Worm (Caenorhabditis elegans) whole organism, L1 larva: ENCODE measurements around the gene lec-5.

ENCODE experiments used
- F16B12.6 ChIP-seq: fragments of 150-350 bp; optimal IDR thresholded peaks from 2 replicates; lab custom pipeline; 2014; ENCODE audit warnings: missing biosample characterization, missing genetic modification characterization
- Y116A8C.19 ChIP-seq: sonication (generic microtip); optimal IDR thresholded peaks from 2 replicates; lab custom pipeline; 2016; ENCODE audit warnings: missing compliant biosample characterization, missing genetic modification characterization, borderline replicate concordance
- alr-1 ChIP-seq: fragments of 200-800 bp; sonication (Bioruptor generic); optimal IDR thresholded peaks from 2 replicates; lab custom pipeline; 2018; ENCODE audit warnings: borderline replicate concordance, mild to moderate bottlenecking, missing genetic modification characterization, missing compliant biosample characterization
- aly-2 ChIP-seq: fragments of 150-350 bp; optimal IDR thresholded peaks from 2 replicates; lab custom pipeline; 2014; ENCODE audit warnings: missing biosample characterization, missing genetic modification characterization
- ama-1 ChIP-seq: fragments of 150-350 bp; optimal IDR thresholded peaks from 2 replicates; lab custom pipeline; 2014
- blmp-1 ChIP-seq: fragments of 150-350 bp; optimal IDR thresholded peaks from 2 replicates; lab custom pipeline; 2014; ENCODE audit warnings: missing biosample characterization, missing genetic modification characterization
- ceh-63 ChIP-seq: fragments of 200-800 bp; sonication (Bioruptor generic); optimal IDR thresholded peaks from 2 replicates; lab custom pipeline; 2018; ENCODE audit warnings: mild to moderate bottlenecking, missing genetic modification characterization, missing compliant biosample characterization
- ceh-8 ChIP-seq: fragments of 200-800 bp; sonication (Bioruptor generic); optimal IDR thresholded peaks from 2 replicates; lab custom pipeline; 2018; ENCODE audit warnings: mild to moderate bottlenecking, missing genetic modification characterization, moderate library complexity, missing compliant biosample characterization
- ceh-82 ChIP-seq, 3 experiments: fragments of 150-350 bp in 1 of 3; sonication (generic microtip) in 2 of 3; optimal IDR thresholded peaks; 2 replicates each; lab custom pipeline; 2014 to 2017; ENCODE audit warnings: missing biosample characterization in 3 of 3, missing genetic modification characterization in 3 of 3
- ceh-90 ChIP-seq: sonication (generic microtip); optimal IDR thresholded peaks from 2 replicates; lab custom pipeline; 2016; ENCODE audit warnings: missing genetic modification characterization, missing compliant biosample characterization
- dpl-1 ChIP-seq, 3 experiments: fragments of 150-350 bp in 2 of 3; sonication (generic microtip) in 1 of 3; optimal IDR thresholded peaks; 2 replicates each; lab custom pipeline; 2014 to 2017; ENCODE audit warnings: missing biosample characterization in 3 of 3, missing genetic modification characterization in 3 of 3, missing genetic modification reagents in 3 of 3
- efl-3 ChIP-seq: fragments of 200-800 bp; sonication (Bioruptor generic); optimal IDR thresholded peaks from 2 replicates; lab custom pipeline; 2018; ENCODE audit warnings: mild to moderate bottlenecking, missing genetic modification characterization, missing compliant biosample characterization
- egl-13 ChIP-seq: sonication (generic microtip); optimal IDR thresholded peaks from 2 replicates; lab custom pipeline; 2016; ENCODE audit warnings: missing genotype, missing genetic modification reagents, missing genetic modification characterization, missing compliant biosample characterization
- egl-27 ChIP-seq, 2 experiments: fragments of 150-350 bp in 1 of 2; sonication (generic microtip); optimal IDR thresholded peaks; 3 replicates each; lab custom pipeline; 2017 to 2018; ENCODE audit warnings: missing biosample characterization in 2 of 2, missing genetic modification characterization in 2 of 2, missing genetic modification reagents in 2 of 2
- elt-3 ChIP-seq, 6 experiments: fragments of 150-350 bp in 1 of 6; sonication (generic microtip); optimal IDR thresholded peaks; 2 replicates each; lab custom pipeline; 2017 to 2018; ENCODE audit warnings: missing biosample characterization in 6 of 6, missing genetic modification characterization in 6 of 6, inconsistent platforms in 1 of 6
- ets-5 ChIP-seq: fragments of 200-800 bp; sonication (Bioruptor generic); IDR thresholded peaks from 2 replicates; pipeline ENCODE4 v1.3.6; 2022; ENCODE audit warnings: missing genetic modification characterization, missing compliant biosample characterization
- fkh-10 ChIP-seq: sonication (generic microtip); optimal IDR thresholded peaks from 2 replicates; lab custom pipeline; 2017; ENCODE audit warnings: missing biosample characterization, missing genetic modification reagents, missing genetic modification characterization
- fkh-8 ChIP-seq: sonication (generic microtip); optimal IDR thresholded peaks from 2 replicates; lab custom pipeline; 2016; ENCODE audit warnings: mild to moderate bottlenecking, missing genetic modification characterization, missing compliant biosample characterization
- fos-1 ChIP-seq: fragments of 150-350 bp; optimal IDR thresholded peaks from 2 replicates; lab custom pipeline; 2014; ENCODE audit warnings: missing biosample characterization, missing genetic modification characterization
- grh-1 ChIP-seq: fragments of 200-800 bp; sonication (Bioruptor generic); IDR thresholded peaks from 2 replicates; pipeline ENCODE4 v1.3.6; 2022; ENCODE audit warnings: missing genetic modification reagents, missing genetic modification characterization, missing compliant biosample characterization
- hlh-17 ChIP-seq: fragments of 200-800 bp; sonication (Bioruptor generic); optimal IDR thresholded peaks from 2 replicates; lab custom pipeline; 2018; ENCODE audit warnings: missing genetic modification characterization, mild to moderate bottlenecking, missing compliant biosample characterization, moderate library complexity, borderline replicate concordance
- hpl-2 ChIP-seq: fragments of 150-350 bp; optimal IDR thresholded peaks from 2 replicates; lab custom pipeline; 2014; ENCODE audit warnings: missing biosample characterization, missing genetic modification reagents, missing genetic modification characterization
- isw-1 ChIP-seq: fragments of 200-800 bp; sonication (Bioruptor generic); IDR thresholded peaks from 2 replicates; pipeline ENCODE4 v1.3.6; 2022; ENCODE audit warnings: missing genetic modification characterization, missing compliant biosample characterization
- jun-1 ChIP-seq: fragments of 150-350 bp; optimal IDR thresholded peaks from 2 replicates; lab custom pipeline; 2014; ENCODE audit warnings: missing biosample characterization, missing genetic modification reagents, missing genetic modification characterization
- lin-15B ChIP-seq: fragments of 150-350 bp; sonication (generic microtip); optimal IDR thresholded peaks from 3 replicates; lab custom pipeline; 2014; ENCODE audit warnings: missing biosample characterization, missing genetic modification characterization
- lin-35 ChIP-seq, 2 experiments: fragments of 150-350 bp; optimal IDR thresholded peaks; 2 replicates each; lab custom pipeline; 2014; ENCODE audit warnings: missing biosample characterization in 2 of 2, missing genetic modification characterization in 2 of 2, missing genetic modification reagents in 2 of 2
- lin-39 ChIP-seq: fragments of 150-350 bp; optimal IDR thresholded peaks from 2 replicates; lab custom pipeline; 2014; ENCODE audit warnings: missing biosample characterization, missing genetic modification reagents, missing genetic modification characterization
- lir-3 ChIP-seq: sonication (generic microtip); optimal IDR thresholded peaks from 2 replicates; lab custom pipeline; 2016; ENCODE audit warnings: mild to moderate bottlenecking, missing genetic modification characterization, moderate library complexity, missing compliant biosample characterization; ENCODE audit not compliant: poor library complexity
- mef-2 ChIP-seq: fragments of 150-350 bp; optimal IDR thresholded peaks from 2 replicates; lab custom pipeline; 2014; ENCODE audit warnings: missing biosample characterization, missing genetic modification characterization
- mep-1 ChIP-seq: fragments of 150-350 bp; optimal IDR thresholded peaks from 2 replicates; lab custom pipeline; 2014; ENCODE audit warnings: missing biosample characterization, missing genetic modification characterization
- nhr-12 ChIP-seq: sonication (generic microtip); optimal IDR thresholded peaks from 2 replicates; lab custom pipeline; 2017; ENCODE audit warnings: missing biosample characterization, missing genetic modification characterization
- nhr-19 ChIP-seq: fragments of 200-800 bp; sonication (Bioruptor generic); conservative IDR thresholded peaks from 2 replicates; pipeline ENCODE4 v1.3.6; 2022; ENCODE audit warnings: missing genetic modification characterization, missing compliant biosample characterization
- nhr-237 ChIP-seq: fragments of 150-350 bp; optimal IDR thresholded peaks from 2 replicates; lab custom pipeline; 2014; ENCODE audit warnings: missing biosample characterization, missing genetic modification characterization
- nhr-28 ChIP-seq: fragments of 150-350 bp; optimal IDR thresholded peaks from 2 replicates; lab custom pipeline; 2014; ENCODE audit warnings: missing biosample characterization, missing genetic modification characterization
- nhr-71 ChIP-seq: sonication (generic microtip); optimal IDR thresholded peaks from 2 replicates; lab custom pipeline; 2016; ENCODE audit warnings: mild to moderate bottlenecking, missing genetic modification characterization, moderate library complexity, missing compliant biosample characterization
- nhr-77 ChIP-seq: fragments of 150-350 bp; optimal IDR thresholded peaks from 2 replicates; lab custom pipeline; 2014; ENCODE audit warnings: missing biosample characterization, missing genetic modification characterization
- nhr-84 ChIP-seq: sonication (generic microtip); optimal IDR thresholded peaks from 2 replicates; lab custom pipeline; 2017; ENCODE audit warnings: missing biosample characterization, missing genetic modification characterization
- nhr-85 ChIP-seq: sonication (generic microtip); peaks from one replicate; lab custom pipeline; 2016; ENCODE audit warnings: missing genetic modification characterization, inconsistent platforms, missing compliant biosample characterization
- nhr-90 ChIP-seq: sonication (generic microtip); optimal IDR thresholded peaks from 2 replicates; lab custom pipeline; 2016; ENCODE audit warnings: mild to moderate bottlenecking, missing genetic modification characterization, missing compliant biosample characterization; ENCODE audit not compliant: poor library complexity
- pax-3 ChIP-seq: fragments of 200-800 bp; sonication (Bioruptor generic); optimal IDR thresholded peaks from 2 replicates; lab custom pipeline; 2018; ENCODE audit warnings: mild to moderate bottlenecking, missing genetic modification characterization, moderate library complexity, missing compliant biosample characterization
- pqm-1 ChIP-seq: sonication (generic microtip); optimal IDR thresholded peaks from 3 replicates; lab custom pipeline; 2017; ENCODE audit warnings: missing biosample characterization, missing genetic modification characterization
- rnt-1 ChIP-seq: sonication (generic microtip); optimal IDR thresholded peaks from 2 replicates; lab custom pipeline; 2016; ENCODE audit warnings: mild to moderate bottlenecking, missing genetic modification characterization, moderate library complexity, missing compliant biosample characterization
- skn-1 ChIP-seq: fragments of 150-350 bp; optimal IDR thresholded peaks from 2 replicates; lab custom pipeline; 2014; ENCODE audit warnings: missing biosample characterization, missing genetic modification characterization
- snpc-4 ChIP-seq: fragments of 150-350 bp; optimal IDR thresholded peaks from 2 replicates; lab custom pipeline; 2014; ENCODE audit warnings: missing biosample characterization, missing genetic modification characterization
- sox-4 ChIP-seq: sonication (generic microtip); optimal IDR thresholded peaks from 2 replicates; lab custom pipeline; 2016; ENCODE audit warnings: missing genetic modification characterization, missing compliant biosample characterization
- sup-37 ChIP-seq: fragments of 200-800 bp; sonication (Bioruptor generic); optimal IDR thresholded peaks from 2 replicates; lab custom pipeline; 2018; ENCODE audit warnings: mild to moderate bottlenecking, missing genetic modification characterization, missing compliant biosample characterization
- tbx-2 ChIP-seq: sonication (generic microtip); optimal IDR thresholded peaks from 2 replicates; lab custom pipeline; 2016; ENCODE audit warnings: missing genetic modification characterization, missing compliant biosample characterization
- tlp-1 ChIP-seq: fragments of 150-350 bp; optimal IDR thresholded peaks from 2 replicates; lab custom pipeline; 2014; ENCODE audit warnings: missing biosample characterization, missing genetic modification characterization
- unc-130 ChIP-seq: fragments of 150-350 bp; optimal IDR thresholded peaks from 2 replicates; lab custom pipeline; 2017; ENCODE audit warnings: missing biosample characterization, missing genetic modification characterization, inconsistent platforms
- unc-98 ChIP-seq: fragments of 200-800 bp; sonication (Bioruptor generic); IDR thresholded peaks from 2 replicates; pipeline ENCODE4 v1.3.6; 2022; ENCODE audit warnings: missing genetic modification characterization, missing compliant biosample characterization
- xbp-1 ChIP-seq: sonication (generic microtip); optimal IDR thresholded peaks from 2 replicates; lab custom pipeline; 2016; ENCODE audit warnings: missing genetic modification characterization, missing compliant biosample characterization
- zag-1 ChIP-seq: fragments of 150-350 bp; optimal IDR thresholded peaks from 2 replicates; lab custom pipeline; 2014; ENCODE audit warnings: missing biosample characterization, missing genetic modification characterization
- ztf-11 ChIP-seq, 2 experiments: sonication (generic microtip); optimal IDR thresholded peaks; 2 replicates each; lab custom pipeline; 2016 to 2017; ENCODE audit warnings: missing genetic modification characterization in 2 of 2, missing biosample characterization in 1 of 2, missing compliant biosample characterization in 1 of 2
- ztf-4 ChIP-seq: fragments of 150-350 bp; optimal IDR thresholded peaks from 2 replicates; lab custom pipeline; 2014; ENCODE audit warnings: missing biosample characterization, missing genetic modification characterization

The lec-5 gene

DNA sequence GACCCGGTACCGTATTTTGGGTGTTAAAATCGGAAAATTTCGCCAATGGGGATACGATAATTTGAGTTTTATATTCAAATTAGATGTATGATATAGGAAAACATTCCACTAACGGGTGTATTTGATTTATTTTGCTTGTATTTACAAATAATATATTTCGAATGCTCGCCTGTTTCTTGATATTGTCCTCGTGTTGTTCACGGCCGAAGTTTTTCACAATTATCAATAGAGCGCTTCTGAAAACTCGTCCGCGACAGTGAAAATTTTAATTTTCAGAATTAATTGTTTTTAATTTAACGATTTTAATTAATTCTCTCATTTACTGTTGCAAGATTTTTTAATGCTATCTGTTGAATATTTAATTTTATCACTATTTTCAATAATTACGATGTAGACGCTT lies 21.2 kb downstream of the lec-5 start (continued):
- TF ChIP-seq hlh-17 (no peak), xbp-1 (tag; lab: Kevin White, UChicago) (peak; percentile 41), fkh-8 (no peak), nhr-85 (tag; lab: Kevin White, UChicago) (peak; percentile 79), lin-15B (tag; lab: Kevin White, UChicago) (no peak), fkh-10 (GFP tag; lab: Kevin White, UChicago) (no peak), lin-39 (tag; lab: Kevin White, UChicago) (no peak), sup-37 (GFP tag; lab: Kevin White, UChicago) (no peak), mef-2 (tag; lab: Kevin White, UChicago) (no peak), efl-3 (GFP tag; lab: Kevin White, UChicago) (no peak), snpc-4 (no peak), alr-1 (no peak), skn-1 (tag; lab: Kevin White, UChicago) (no peak), ztf-11 (tag; optimal IDR thresholded peaks at IDR 0.05; lab: Kevin White, UChicago) (peak in 1 of 2 experiments; percentile 60), nhr-84 (tag; lab: Kevin White, UChicago) (no peak), ama-1 (lab: Kevin White, UChicago) (no peak), dpl-1 (GFP tag; optimal IDR thresholded peaks at IDR 0.05; lab: Kevin White, UChicago) (peak; percentile 32 to 73 (median 71)), nhr-19 (GFP tag; lab: Robert Waterston, UW) (peak; percentile 16; the same call in 1 of the 2 replicates), nhr-28 (no peak), hpl-2 (GFP tag; lab: Kevin White, UChicago) (no peak), isw-1 (GFP tag; lab: Robert Waterston, UW) (no peak), nhr-90 (tag; lab: Kevin White, UChicago) (peak; percentile 57), egl-13 (tag; lab: Kevin White, UChicago) (peak; percentile 38), lin-35 (GFP tag; optimal IDR thresholded peaks at IDR 0.05; lab: Kevin White, UChicago) (peak; percentile 9 to 69), fos-1 (no peak), nhr-12 (tag; lab: Kevin White, UChicago) (no peak), tbx-2 (tag; lab: Kevin White, UChicago) (peak; percentile 59), egl-27 (tag; optimal IDR thresholded peaks at IDR 0.05; lab: Kevin White, UChicago) (no peak), jun-1 (tag; lab: Kevin White, UChicago) (no peak), Y116A8C.19 (tag; lab: Kevin White, UChicago) (no peak), ceh-8 (no peak), blmp-1 (tag; lab: Kevin White, UChicago) (no peak), ztf-4 (tag; lab: Kevin White, UChicago) (no peak), rnt-1 (peak; percentile 82), grh-1 (GFP tag; lab: Robert Waterston, UW) (no peak), pqm-1 (tag; lab: Kevin White, UChicago) (no peak), unc-130 (tag; lab: Kevin White, UChicago) (no peak), mep-1 (tag; lab: Kevin White, UChicago) (no peak), pax-3 (tag; lab: Kevin White, UChicago) (no peak), F16B12.6 (tag; lab: Kevin White, UChicago) (no peak), aly-2 (tag; lab: Kevin White, UChicago) (no peak), ceh-82 (tag; optimal IDR thresholded peaks at IDR 0.05; lab: Kevin White, UChicago) (no peak), nhr-77 (tag; lab: Kevin White, UChicago) (no peak), ets-5 (GFP tag; lab: Robert Waterston, UW) (no peak), nhr-237 (tag; lab: Kevin White, UChicago) (no peak), ceh-63 (no peak), elt-3 (tag; optimal IDR thresholded peaks at IDR 0.05; lab: Kevin White, UChicago) (no peak), nhr-71 (peak; percentile 67), unc-98 (GFP tag; lab: Robert Waterston, UW) (no peak), lir-3 (peak; percentile 77), zag-1 (tag; lab: Kevin White, UChicago) (no peak), tlp-1 (tag; lab: Kevin White, UChicago) (no peak), sox-4 (peak; percentile 35), ceh-90 (tag; lab: Kevin White, UChicago) (peak; percentile 74)
